Fruit fly (Drosophila melanogaster): Measurements from ENCODE around the gene CG4440.

CG4440 gene

dm6 chr2L:16350160-16350633 lies 20.5 kb downstream of the CG4440 start (continued):
- TF ChIP-seq pb (GFP tag; optimal IDR thresholded peaks at IDR 0.05) (no peak), CG4328 (GFP tag; optimal IDR thresholded peaks at IDR 0.05) (peak; percentile 28), CG1647 (GFP tag; optimal IDR thresholded peaks at IDR 0.05) (peak; percentile 15), dimm (GFP tag; IDR thresholded peaks at IDR 0.05) (no peak), Med (GFP tag) (no peak), Ets65A (GFP tag) (peak; percentile 97), CG30431 (GFP tag; optimal IDR thresholded peaks at IDR 0.05) (peak; percentile 49), CG2199 (GFP tag; IDR thresholded peaks at IDR 0.05) (peak; percentile 86), pita (GFP tag; optimal IDR thresholded peaks at IDR 0.05) (no peak), CG9609 (GFP tag; optimal IDR thresholded peaks at IDR 0.05) (peak; percentile 43), sug (tag; optimal IDR thresholded peaks at IDR 0.05) (no peak), z (GFP tag; IDR thresholded peaks at IDR 0.05) (no peak), schlank (tag; optimal IDR thresholded peaks at IDR 0.05) (peak; percentile 26), Fer1 (GFP tag; optimal IDR thresholded peaks at IDR 0.05) (peak; percentile 65), CG1832 (GFP tag; optimal IDR thresholded peaks at IDR 0.05) (no peak), en (GFP tag; optimal IDR thresholded peaks at IDR 0.05) (no peak), ken (GFP tag; IDR thresholded peaks at IDR 0.05) (peak; percentile 79; the same call in 2 of the 3 replicates), CG10321 (GFP tag; IDR thresholded peaks at IDR 0.05) (0 out of 2 replicates have a peak, but pooled peaks have one; percentile 40), CTCF (GFP tag; optimal IDR thresholded peaks at IDR 0.05) (peak; percentile 89), Atf3 (GFP tag; optimal IDR thresholded peaks at IDR 0.05) (peak; percentile 7), Adf1 (GFP tag; IDR thresholded peaks at IDR 0.05) (peak; percentile 35; the same call in 1 of the 2 replicates), vvl (GFP tag; IDR thresholded peaks at IDR 0.05) (peak; percentile 95), CG12219 (GFP tag; optimal IDR thresholded peaks at IDR 0.05) (no peak), pho (GFP tag; optimal IDR thresholded peaks at IDR 0.05) (peak; percentile 73), CG4424 (GFP tag; optimal IDR thresholded peaks at IDR 0.05) (peak; percentile 50), fd102C (GFP tag; optimal IDR thresholded peaks at IDR 0.05) (no peak), CG18619 (GFP tag; optimal IDR thresholded peaks at IDR 0.05) (no peak), nerfin-2 (GFP tag; IDR thresholded peaks at IDR 0.05; ENCODE audit: partially characterized antibody) (0 out of 2 replicates have a peak, but pooled peaks have one; percentile 21), cad (GFP tag; optimal IDR thresholded peaks at IDR 0.05) (no peak), eve (GFP tag; optimal IDR thresholded peaks at IDR 0.05) (no peak), Gug (GFP tag; IDR thresholded peaks at IDR 0.05) (peak; percentile 78; the same call in 2 of the 4 replicates), CG13287 (GFP tag; IDR thresholded peaks at IDR 0.05; ENCODE audit: partially characterized antibody) (peak; percentile 68), CG4820 (GFP tag; optimal IDR thresholded peaks at IDR 0.05) (peak; percentile 61), CG15601 (tag; optimal IDR thresholded peaks at IDR 0.05) (no peak), eyg (GFP tag; optimal IDR thresholded peaks at IDR 0.05) (peak; percentile 41), CG11695 (GFP tag; IDR thresholded peaks at IDR 0.05) (peak; percentile 55; the same call in 1 of the 3 replicates), CG10543 (GFP tag; optimal IDR thresholded peaks at IDR 0.05) (no peak), pros (GFP tag; optimal IDR thresholded peaks at IDR 0.05) (no peak), CG17186 (GFP tag; optimal IDR thresholded peaks at IDR 0.05) (peak; percentile 8), CG17912 (GFP tag; optimal IDR thresholded peaks at IDR 0.05) (peak; percentile 43), Elba2 (GFP tag; optimal IDR thresholded peaks at IDR 0.05) (no peak), CG8290 (GFP tag; optimal IDR thresholded peaks at IDR 0.05) (peak; percentile 28), CG8290 (tag; optimal IDR thresholded peaks at IDR 0.05) (peak in 1 of 2 experiments; percentile 8), dmrt11E (tag; optimal IDR thresholded peaks at IDR 0.05) (peak; percentile 54), E2f2 (GFP tag; IDR thresholded peaks at IDR 0.05) (peak; percentile 35; the same call in 1 of the 2 replicates), Tbp (GFP tag; optimal IDR thresholded peaks at IDR 0.05) (no peak), CG1529 (GFP tag; optimal IDR thresholded peaks at IDR 0.05) (peak; percentile 10), ewg (GFP tag; optimal IDR thresholded peaks at IDR 0.05) (peak; percentile 49), zen2 (GFP tag; IDR thresholded peaks at IDR 0.05; ENCODE audit: partially characterized antibody) (0 out of 3 replicates have a peak, but pooled peaks have one; percentile 59), CG10979 (tag; optimal IDR thresholded peaks at IDR 0.05) (peak; percentile 41), Poxn (GFP tag; IDR thresholded peaks at IDR 0.05) (no peak), CG14667 (GFP tag; IDR thresholded peaks at IDR 0.05) (peak; percentile 75; the same call in 1 of the 2 replicates)
